Fruit fly (Drosophila melanogaster) whole organism, wandering third instar larva: ENCODE data around the gene Acp29AB.

Experiments
- CG9705 ChIP-seq: fragments of 200-800 bp; sonication (Bioruptor generic); optimal IDR thresholded peaks from 2 replicates; lab custom pipeline; 2018; ENCODE audit warnings: missing biosample characterization, mild to moderate bottlenecking, missing genetic modification characterization
- Dfd ChIP-seq: fragments of >200 bp; optimal IDR thresholded peaks from 2 replicates; lab custom pipeline; 2017; ENCODE audit warnings: missing biosample characterization, missing genetic modification characterization
- Hr78 ChIP-seq: fragments of >200 bp; optimal IDR thresholded peaks from 2 replicates; lab custom pipeline; 2017; ENCODE audit warnings: missing biosample characterization, missing genetic modification characterization
- Hr83 ChIP-seq: fragments of 200-300 bp; sonication (Bioruptor generic); optimal IDR thresholded peaks from 2 replicates; lab custom pipeline; 2016; ENCODE audit warnings: missing biosample characterization, mild to moderate bottlenecking, missing genetic modification characterization, moderate library complexity; ENCODE audit not compliant: poor library complexity, severe bottlenecking
- Jra ChIP-seq: sonication (Bioruptor generic); optimal IDR thresholded peaks from 2 replicates; lab custom pipeline; 2016; ENCODE audit warnings: missing biosample characterization, missing genetic modification characterization
- Sp1 ChIP-seq: fragments of 200-800 bp; sonication (Bioruptor generic); optimal IDR thresholded peaks from 3 replicates; lab custom pipeline; 2019; ENCODE audit warnings: missing biosample characterization, mild to moderate bottlenecking, missing genetic modification characterization, moderate library complexity
- brk ChIP-seq: fragments of 200-800 bp; sonication (Bioruptor generic); optimal IDR thresholded peaks from 2 replicates; lab custom pipeline; 2016; ENCODE audit warnings: missing biosample characterization, mild to moderate bottlenecking, missing genetic modification characterization
- ey ChIP-seq: fragments of 200-800 bp; sonication (Bioruptor generic); optimal IDR thresholded peaks from 2 replicates; lab custom pipeline; 2016; ENCODE audit warnings: missing biosample characterization, missing genetic modification characterization
- foxo ChIP-seq, 2 experiments: fragments of 200-800 bp; sonication (Bioruptor generic); optimal IDR thresholded peaks; 2 replicates in 1 of 2; 3 replicates in 1 of 2; lab custom pipeline; 2016 to 2017; ENCODE audit warnings: missing biosample characterization in 2 of 2, missing genetic modification characterization in 2 of 2
- usp ChIP-seq: fragments of >200 bp; optimal IDR thresholded peaks from 2 replicates; lab custom pipeline; 2017; ENCODE audit warnings: missing biosample characterization, missing genetic modification characterization

- TF ChIP-seq usp (GFP tag; lab: Kevin White, UChicago) (no peak), Jra (GFP tag; lab: Kevin White, UChicago) (no peak), ey (GFP tag; lab: Kevin White, UChicago) (no peak), Dfd (no peak), Sp1 (GFP tag; lab: Kevin White, UChicago) (no peak), Hr83 (GFP tag; lab: Kevin White, UChicago) (no peak), CG9705 (GFP tag; lab: Kevin White, UChicago) (no peak), foxo (GFP tag; optimal IDR thresholded peaks at IDR 0.05; lab: Kevin White, UChicago) (no peak), brk (GFP tag; lab: Kevin White, UChicago) (peak; percentile 38), Hr78 (no peak)
Observed at dm6 chr2L:8424090-8424470, 31.1 kb upstream of the Acp29AB start.
